Worm (Caenorhabditis elegans): Measurements from ENCODE around the gene lipl-1.

DNA sequence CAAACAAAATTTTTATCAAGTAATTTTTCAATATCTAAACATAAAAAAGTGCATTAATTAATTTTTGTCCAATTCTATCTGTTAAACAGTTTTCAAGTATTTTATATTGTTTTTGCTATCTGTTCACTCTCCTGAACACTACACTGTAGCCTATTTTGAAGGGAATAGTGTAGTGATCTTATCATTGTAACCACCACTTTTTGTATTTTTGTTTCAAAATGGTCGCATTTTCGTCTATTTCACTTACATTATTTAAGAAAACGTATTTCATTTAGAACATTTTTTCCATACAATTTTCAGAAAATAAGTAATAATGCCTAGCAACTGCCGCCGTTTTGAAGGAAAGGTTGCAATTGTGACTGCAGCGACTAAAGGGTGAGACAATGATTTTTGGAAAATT lies 2.5 kb downstream of the lipl-1 start, which contains the start of gene dhrs-4:
- TF ChIP-seq pqm-1 (tag; optimal IDR thresholded peaks at IDR 0.05): no peak
- TF ChIP-seq dve-1 (tag; optimal IDR thresholded peaks at IDR 0.05; ENCODE audit: insufficient read depth): no peak
- no peak for TF ChIP-seq nhr-25 (tag; optimal IDR thresholded peaks at IDR 0.05; ENCODE audit: borderline replicate concordance, insufficient read depth)
- TF ChIP-seq lin-1 (GFP tag; IDR thresholded peaks at IDR 0.05): no peak
- no peak for TF ChIP-seq snpc-4 (tag; optimal IDR thresholded peaks at IDR 0.05)
- no peak for TF ChIP-seq ZK546.5 (tag; optimal IDR thresholded peaks at IDR 0.05)
- TF ChIP-seq lin-15B (tag; optimal IDR thresholded peaks at IDR 0.05): no peak
